Fruit fly (Drosophila melanogaster): ENCODE results near the gene CG3448.

CG3448 gene

DNA sequence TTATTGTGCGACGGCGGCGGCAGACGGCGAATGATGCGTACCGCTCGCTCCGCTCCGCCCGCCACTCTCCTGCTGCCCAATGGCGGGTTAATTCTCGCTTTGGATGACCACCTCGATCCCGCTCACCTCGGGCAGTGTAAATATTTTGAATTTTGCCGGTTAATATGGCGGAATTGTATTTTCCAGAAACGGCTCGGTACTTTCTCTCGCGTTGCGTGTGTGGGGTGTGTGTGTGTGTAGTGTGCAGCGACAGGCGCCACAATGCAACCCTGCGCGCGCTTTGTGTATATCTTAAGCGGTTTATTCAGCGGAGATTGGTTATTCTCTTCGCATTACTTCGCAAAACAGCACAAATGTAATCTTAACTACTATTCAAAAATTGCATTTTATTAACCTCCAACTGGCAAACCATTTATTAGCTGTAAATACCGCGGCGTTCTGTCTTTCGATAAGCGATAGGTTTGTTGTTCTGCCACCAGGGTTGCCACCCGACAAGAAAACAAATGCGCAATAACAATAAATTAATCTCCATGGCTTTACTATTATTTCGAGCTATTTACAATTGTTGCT lies 4.5 kb upstream of the CG3448 start, which contains the start of the genes phol and CG3552 (continued):
- TF ChIP-seq Ets96B (tag; optimal IDR thresholded peaks at IDR 0.05): no peak
- no peak for TF ChIP-seq salr (GFP tag; optimal IDR thresholded peaks at IDR 0.05)
- TF ChIP-seq CG11762 (GFP tag; optimal IDR thresholded peaks at IDR 0.05; ENCODE audit: insufficient read depth): no peak
- peak; percentile 8 for TF ChIP-seq Ets21C (GFP tag; optimal IDR thresholded peaks at IDR 0.05)
- TF ChIP-seq CG16779 (tag; optimal IDR thresholded peaks at IDR 0.05): no peak
- TF ChIP-seq achi (GFP tag; optimal IDR thresholded peaks at IDR 0.05): no peak
- peak; percentile 2 for TF ChIP-seq Hr39 (GFP tag; optimal IDR thresholded peaks at IDR 0.05)
- no peak for TF ChIP-seq CG31627 (GFP tag; optimal IDR thresholded peaks at IDR 0.05)
- no peak for TF ChIP-seq net (GFP tag; optimal IDR thresholded peaks at IDR 0.05)
- TF ChIP-seq fd85E (GFP tag; optimal IDR thresholded peaks at IDR 0.05): no peak
- no peak for TF ChIP-seq Met (GFP tag; optimal IDR thresholded peaks at IDR 0.05)
- TF ChIP-seq CG11294 (GFP tag; IDR thresholded peaks at IDR 0.05): no peak
- TF ChIP-seq Blimp-1 (GFP tag; optimal IDR thresholded peaks at IDR 0.05): peak; percentile 10
- no peak for TF ChIP-seq CG9139 (GFP tag; optimal IDR thresholded peaks at IDR 0.05)
- no peak for TF ChIP-seq pdm3 (GFP tag; optimal IDR thresholded peaks at IDR 0.05)
- TF ChIP-seq CG6276 (GFP tag; optimal IDR thresholded peaks at IDR 0.05): no peak
- TF ChIP-seq svp (GFP tag): no peak
- TF ChIP-seq Lpt (GFP tag; optimal IDR thresholded peaks at IDR 0.05): no peak
- no peak for TF ChIP-seq CG34406 (GFP tag; optimal IDR thresholded peaks at IDR 0.05)
- TF ChIP-seq CG6854 (GFP tag; optimal IDR thresholded peaks at IDR 0.05): no peak
- TF ChIP-seq CG6792 (GFP tag; optimal IDR thresholded peaks at IDR 0.05): no peak
- no peak for TF ChIP-seq CG3032 (tag; optimal IDR thresholded peaks at IDR 0.05)
- no peak for TF ChIP-seq Gug (GFP tag; IDR thresholded peaks at IDR 0.05)
- no peak for TF ChIP-seq CG15336 (GFP tag; IDR thresholded peaks at IDR 0.05)
- TF ChIP-seq ss (GFP tag; optimal IDR thresholded peaks at IDR 0.05): peak in 1 of 2 experiments; percentile 27
- peak; percentile 27 for TF ChIP-seq esn (GFP tag; optimal IDR thresholded peaks at IDR 0.05)

DNA sequence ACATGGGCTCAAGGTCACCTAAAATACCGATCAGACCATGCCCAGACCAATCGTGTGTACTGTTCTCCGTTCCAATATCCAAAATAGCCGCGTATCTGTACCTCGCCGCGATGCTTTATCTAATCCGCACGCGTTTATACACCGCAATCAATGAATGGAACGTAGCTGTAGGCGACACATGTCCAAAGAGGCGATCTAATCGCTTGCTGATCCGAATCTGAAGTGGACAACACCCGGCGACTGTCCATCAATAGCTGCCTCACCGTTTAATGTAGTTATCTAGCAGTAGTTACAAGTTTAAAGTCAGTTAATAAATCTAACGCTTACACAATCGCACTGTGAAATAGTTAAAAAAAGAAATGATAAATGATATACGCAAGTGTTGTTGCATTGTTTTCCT lies 1.1 kb upstream of the CG3448 start:
- no peak for TF ChIP-seq CG10631 (GFP tag; optimal IDR thresholded peaks at IDR 0.05)
- no peak for TF ChIP-seq pdm3 (GFP tag; optimal IDR thresholded peaks at IDR 0.05)
- no peak for TF ChIP-seq Sox102F (GFP tag; optimal IDR thresholded peaks at IDR 0.05)
- TF ChIP-seq Eip78C (GFP tag): no peak
- TF ChIP-seq Gug (GFP tag; IDR thresholded peaks at IDR 0.05): no peak
- no peak for TF ChIP-seq Hr4 (GFP tag; optimal IDR thresholded peaks at IDR 0.05)
- no peak for TF ChIP-seq acj6 (GFP tag; optimal IDR thresholded peaks at IDR 0.05)
- TF ChIP-seq CG11294 (GFP tag; IDR thresholded peaks at IDR 0.05): no peak
- no peak for TF ChIP-seq salr (GFP tag; optimal IDR thresholded peaks at IDR 0.05)

dm6 chr3L:9447239-9447777 lies 4.1 kb downstream of the CG3448 start:
- peak; percentile 6 for TF ChIP-seq Lpt (GFP tag; optimal IDR thresholded peaks at IDR 0.05)
- TF ChIP-seq cyc (GFP tag; optimal IDR thresholded peaks at IDR 0.05): no peak
- TF ChIP-seq CG16779 (tag; optimal IDR thresholded peaks at IDR 0.05): no peak
- TF ChIP-seq CG4318 (GFP tag; optimal IDR thresholded peaks at IDR 0.05): no peak
- TF ChIP-seq Ets21C (GFP tag; optimal IDR thresholded peaks at IDR 0.05): no peak
- TF ChIP-seq CG32006 (GFP tag; optimal IDR thresholded peaks at IDR 0.05): peak; percentile 31
- TF ChIP-seq lz (GFP tag; optimal IDR thresholded peaks at IDR 0.05): no peak
- no peak for TF ChIP-seq Eip75B (GFP tag; optimal IDR thresholded peaks at IDR 0.05)
- no peak for TF ChIP-seq CG6276 (GFP tag; optimal IDR thresholded peaks at IDR 0.05)
- TF ChIP-seq Ets96B (tag; optimal IDR thresholded peaks at IDR 0.05): no peak
- no peak for TF ChIP-seq CG31627 (GFP tag; optimal IDR thresholded peaks at IDR 0.05)
- peak; percentile 67 for TF ChIP-seq svp (GFP tag)
- TF ChIP-seq acj6 (GFP tag; optimal IDR thresholded peaks at IDR 0.05): no peak
- no peak for TF ChIP-seq CG10631 (GFP tag; optimal IDR thresholded peaks at IDR 0.05)
- peak; percentile 51 for TF ChIP-seq Eip78C (GFP tag)
- no peak for TF ChIP-seq CG6792 (GFP tag; optimal IDR thresholded peaks at IDR 0.05)
- TF ChIP-seq dsx (GFP tag; optimal IDR thresholded peaks at IDR 0.05; ENCODE audit: poor library complexity, severe bottlenecking): no peak
- TF ChIP-seq CG34406 (GFP tag; optimal IDR thresholded peaks at IDR 0.05): no peak
- TF ChIP-seq Sox14 (GFP tag; optimal IDR thresholded peaks at IDR 0.05): no peak
- no peak for TF ChIP-seq CG3032 (tag; optimal IDR thresholded peaks at IDR 0.05)
- peak; percentile 90 for TF ChIP-seq vri (GFP tag; optimal IDR thresholded peaks at IDR 0.05)
- TF ChIP-seq CG8319 (GFP tag; optimal IDR thresholded peaks at IDR 0.05): no peak
- TF ChIP-seq CG6163 (GFP tag; IDR thresholded peaks at IDR 0.05): no peak; the same call in 2 of the 3 replicates
- no peak for TF ChIP-seq CG11902 (GFP tag; optimal IDR thresholded peaks at IDR 0.05)
- peak; percentile 19 for TF ChIP-seq net (GFP tag; optimal IDR thresholded peaks at IDR 0.05)
- peak; percentile 39 for TF ChIP-seq CG15336 (GFP tag; IDR thresholded peaks at IDR 0.05)
- no peak for TF ChIP-seq CG7368 (GFP tag; optimal IDR thresholded peaks at IDR 0.05)
- peak; percentile 46 for TF ChIP-seq Gug (GFP tag; IDR thresholded peaks at IDR 0.05)
- no peak for TF ChIP-seq Sox102F (GFP tag; optimal IDR thresholded peaks at IDR 0.05)
- TF ChIP-seq CG11294 (GFP tag; IDR thresholded peaks at IDR 0.05): 0 out of 2 replicates have a peak, but pooled peaks have one; percentile 9
- TF ChIP-seq Hr38 (GFP tag; optimal IDR thresholded peaks at IDR 0.05): no peak

Data from whole organism, prepupa.